Worm (Caenorhabditis elegans) whole organism, L1 larva: Measurements from ENCODE around the gene F54C9.3.

Experiments used
- C04F5.9 ChIP-seq: sonication (generic microtip); optimal IDR thresholded peaks from 2 replicates; lab custom pipeline; 2016; ENCODE audit warnings: missing genetic modification characterization, missing compliant biosample characterization
- C16A3.4 ChIP-seq: fragments of 150-350 bp; optimal IDR thresholded peaks from 2 replicates; lab custom pipeline; 2014; ENCODE audit warnings: missing biosample characterization, missing genetic modification characterization
- F16B12.6 ChIP-seq: fragments of 150-350 bp; optimal IDR thresholded peaks from 2 replicates; lab custom pipeline; 2014; ENCODE audit warnings: missing biosample characterization, missing genetic modification characterization
- aha-1 ChIP-seq: fragments of 150-350 bp; optimal IDR thresholded peaks from 2 replicates; lab custom pipeline; 2014; ENCODE audit warnings: missing biosample characterization, missing genetic modification characterization
- aly-2 ChIP-seq: fragments of 150-350 bp; optimal IDR thresholded peaks from 2 replicates; lab custom pipeline; 2014; ENCODE audit warnings: missing biosample characterization, missing genetic modification characterization
- blmp-1 ChIP-seq: fragments of 150-350 bp; optimal IDR thresholded peaks from 2 replicates; lab custom pipeline; 2014; ENCODE audit warnings: missing biosample characterization, missing genetic modification characterization
- ceh-63 ChIP-seq: fragments of 200-800 bp; sonication (Bioruptor generic); optimal IDR thresholded peaks from 2 replicates; lab custom pipeline; 2018; ENCODE audit warnings: mild to moderate bottlenecking, missing genetic modification characterization, missing compliant biosample characterization
- ceh-8 ChIP-seq: fragments of 200-800 bp; sonication (Bioruptor generic); optimal IDR thresholded peaks from 2 replicates; lab custom pipeline; 2018; ENCODE audit warnings: mild to moderate bottlenecking, missing genetic modification characterization, moderate library complexity, missing compliant biosample characterization
- ceh-82 ChIP-seq, 3 experiments: fragments of 150-350 bp in 1 of 3; sonication (generic microtip) in 2 of 3; optimal IDR thresholded peaks; 2 replicates each; lab custom pipeline; 2014 to 2017; ENCODE audit warnings: missing biosample characterization in 3 of 3, missing genetic modification characterization in 3 of 3
- ceh-88 ChIP-seq: fragments of 200-800 bp; sonication (Bioruptor generic); IDR thresholded peaks from 2 replicates; pipeline ENCODE4 v1.3.6; 2022; ENCODE audit warnings: missing genetic modification characterization, missing compliant biosample characterization
- dsc-1 ChIP-seq: sonication (generic microtip); optimal IDR thresholded peaks from 2 replicates; lab custom pipeline; 2016; ENCODE audit warnings: mild to moderate bottlenecking, missing genetic modification characterization, missing compliant biosample characterization
- efl-1 ChIP-seq, 4 experiments: fragments of 150-350 bp; optimal IDR thresholded peaks in 3 of 4; peaks in 1 of 4; 1 replicate in 1 of 4; 2 replicates in 3 of 4; lab custom pipeline; 2014; ENCODE audit warnings: missing biosample characterization in 2 of 4, missing genetic modification characterization in 2 of 4, missing genetic modification reagents in 2 of 4
- egl-27 ChIP-seq, 2 experiments: fragments of 150-350 bp in 1 of 2; sonication (generic microtip); optimal IDR thresholded peaks; 3 replicates each; lab custom pipeline; 2017 to 2018; ENCODE audit warnings: missing biosample characterization in 2 of 2, missing genetic modification characterization in 2 of 2, missing genetic modification reagents in 2 of 2
- elt-2 ChIP-seq: sonication (generic microtip); optimal IDR thresholded peaks from 2 replicates; lab custom pipeline; 2016; ENCODE audit warnings: missing genetic modification characterization, mild to moderate bottlenecking, inconsistent platforms, missing compliant biosample characterization, missing genetic modification reagents
- fkh-10 ChIP-seq: sonication (generic microtip); optimal IDR thresholded peaks from 2 replicates; lab custom pipeline; 2017; ENCODE audit warnings: missing biosample characterization, missing genetic modification reagents, missing genetic modification characterization
- fkh-4 ChIP-seq: sonication (generic microtip); optimal IDR thresholded peaks from 2 replicates; lab custom pipeline; 2016; ENCODE audit warnings: missing compliant biosample characterization, missing genetic modification characterization, borderline replicate concordance
- hlh-4 ChIP-seq: sonication (generic microtip); optimal IDR thresholded peaks from 2 replicates; lab custom pipeline; 2016; ENCODE audit warnings: mild to moderate bottlenecking, missing genetic modification characterization, missing compliant biosample characterization
- irx-1 ChIP-seq: sonication (generic microtip); optimal IDR thresholded peaks from 2 replicates; lab custom pipeline; 2016; ENCODE audit warnings: missing genetic modification characterization, missing compliant biosample characterization
- lin-14 ChIP-seq: fragments of 200-800 bp; sonication (Bioruptor generic); optimal IDR thresholded peaks from 2 replicates; lab custom pipeline; 2018; ENCODE audit warnings: mild to moderate bottlenecking, missing genetic modification characterization, moderate library complexity, missing compliant biosample characterization
- lin-35 ChIP-seq, 2 experiments: fragments of 150-350 bp; optimal IDR thresholded peaks; 2 replicates each; lab custom pipeline; 2014; ENCODE audit warnings: missing biosample characterization in 2 of 2, missing genetic modification characterization in 2 of 2, missing genetic modification reagents in 2 of 2
- lin-39 ChIP-seq: fragments of 150-350 bp; optimal IDR thresholded peaks from 2 replicates; lab custom pipeline; 2014; ENCODE audit warnings: missing biosample characterization, missing genetic modification reagents, missing genetic modification characterization
- lir-3 ChIP-seq: sonication (generic microtip); optimal IDR thresholded peaks from 2 replicates; lab custom pipeline; 2016; ENCODE audit warnings: mild to moderate bottlenecking, missing genetic modification characterization, moderate library complexity, missing compliant biosample characterization; ENCODE audit not compliant: poor library complexity
- lsy-2 ChIP-seq, 2 experiments: fragments of 150-350 bp; optimal IDR thresholded peaks; 2 replicates each; lab custom pipeline; 2014; ENCODE audit warnings: missing biosample characterization in 2 of 2, missing genetic modification characterization in 2 of 2
- mab-9 ChIP-seq: fragments of 200-800 bp; sonication (Bioruptor generic); IDR thresholded peaks from 2 replicates; pipeline ENCODE4 v1.3.6; 2022; ENCODE audit warnings: missing genetic modification reagents, missing genetic modification characterization, missing compliant biosample characterization
- nhr-11 ChIP-seq: fragments of 150-350 bp; optimal IDR thresholded peaks from 2 replicates; lab custom pipeline; 2014; ENCODE audit warnings: missing biosample characterization, missing genetic modification characterization
- nhr-12 ChIP-seq: sonication (generic microtip); optimal IDR thresholded peaks from 2 replicates; lab custom pipeline; 2017; ENCODE audit warnings: missing biosample characterization, missing genetic modification characterization
- nhr-19 ChIP-seq: fragments of 200-800 bp; sonication (Bioruptor generic); conservative IDR thresholded peaks from 2 replicates; pipeline ENCODE4 v1.3.6; 2022; ENCODE audit warnings: missing genetic modification characterization, missing compliant biosample characterization
- nhr-20 ChIP-seq: sonication (generic microtip); optimal IDR thresholded peaks from 2 replicates; lab custom pipeline; 2016; ENCODE audit warnings: mild to moderate bottlenecking, missing genetic modification characterization, missing compliant biosample characterization
- nhr-28 ChIP-seq: fragments of 150-350 bp; optimal IDR thresholded peaks from 2 replicates; lab custom pipeline; 2014; ENCODE audit warnings: missing biosample characterization, missing genetic modification characterization
- nhr-71 ChIP-seq: sonication (generic microtip); optimal IDR thresholded peaks from 2 replicates; lab custom pipeline; 2016; ENCODE audit warnings: mild to moderate bottlenecking, missing genetic modification characterization, moderate library complexity, missing compliant biosample characterization
- nhr-90 ChIP-seq: sonication (generic microtip); optimal IDR thresholded peaks from 2 replicates; lab custom pipeline; 2016; ENCODE audit warnings: mild to moderate bottlenecking, missing genetic modification characterization, missing compliant biosample characterization; ENCODE audit not compliant: poor library complexity
- pax-3 ChIP-seq: fragments of 200-800 bp; sonication (Bioruptor generic); optimal IDR thresholded peaks from 2 replicates; lab custom pipeline; 2018; ENCODE audit warnings: mild to moderate bottlenecking, missing genetic modification characterization, moderate library complexity, missing compliant biosample characterization
- pqm-1 ChIP-seq: sonication (generic microtip); optimal IDR thresholded peaks from 3 replicates; lab custom pipeline; 2017; ENCODE audit warnings: missing biosample characterization, missing genetic modification characterization
- rnt-1 ChIP-seq: sonication (generic microtip); optimal IDR thresholded peaks from 2 replicates; lab custom pipeline; 2016; ENCODE audit warnings: mild to moderate bottlenecking, missing genetic modification characterization, moderate library complexity, missing compliant biosample characterization
- skn-1 ChIP-seq: fragments of 150-350 bp; optimal IDR thresholded peaks from 2 replicates; lab custom pipeline; 2014; ENCODE audit warnings: missing biosample characterization, missing genetic modification characterization
- snu-23 ChIP-seq: sonication (generic microtip); optimal IDR thresholded peaks from 2 replicates; lab custom pipeline; 2016; ENCODE audit warnings: missing genetic modification characterization, missing compliant biosample characterization
- sox-4 ChIP-seq: sonication (generic microtip); optimal IDR thresholded peaks from 2 replicates; lab custom pipeline; 2016; ENCODE audit warnings: missing genetic modification characterization, missing compliant biosample characterization
- sup-37 ChIP-seq: fragments of 200-800 bp; sonication (Bioruptor generic); optimal IDR thresholded peaks from 2 replicates; lab custom pipeline; 2018; ENCODE audit warnings: mild to moderate bottlenecking, missing genetic modification characterization, missing compliant biosample characterization
- swsn-7 ChIP-seq: sonication (generic microtip); optimal IDR thresholded peaks from 2 replicates; lab custom pipeline; 2016; ENCODE audit warnings: missing genetic modification characterization, missing compliant biosample characterization
- tbx-2 ChIP-seq: sonication (generic microtip); optimal IDR thresholded peaks from 2 replicates; lab custom pipeline; 2016; ENCODE audit warnings: missing genetic modification characterization, missing compliant biosample characterization
- tlp-1 ChIP-seq: fragments of 150-350 bp; optimal IDR thresholded peaks from 2 replicates; lab custom pipeline; 2014; ENCODE audit warnings: missing biosample characterization, missing genetic modification characterization
- unc-130 ChIP-seq: fragments of 150-350 bp; optimal IDR thresholded peaks from 2 replicates; lab custom pipeline; 2017; ENCODE audit warnings: missing biosample characterization, missing genetic modification characterization, inconsistent platforms
- unc-30 ChIP-seq: sonication (generic microtip); optimal IDR thresholded peaks from 2 replicates; lab custom pipeline; 2017; ENCODE audit warnings: missing biosample characterization, missing genetic modification characterization
- unc-98 ChIP-seq: fragments of 200-800 bp; sonication (Bioruptor generic); IDR thresholded peaks from 2 replicates; pipeline ENCODE4 v1.3.6; 2022; ENCODE audit warnings: missing genetic modification characterization, missing compliant biosample characterization
- vab-15 ChIP-seq: sonication (generic microtip); optimal IDR thresholded peaks from 2 replicates; lab custom pipeline; 2017; ENCODE audit warnings: missing genotype, mild to moderate bottlenecking, missing genetic modification characterization, missing compliant biosample characterization
- xbp-1 ChIP-seq: sonication (generic microtip); optimal IDR thresholded peaks from 2 replicates; lab custom pipeline; 2016; ENCODE audit warnings: missing genetic modification characterization, missing compliant biosample characterization
- zag-1 ChIP-seq: fragments of 150-350 bp; optimal IDR thresholded peaks from 2 replicates; lab custom pipeline; 2014; ENCODE audit warnings: missing biosample characterization, missing genetic modification characterization
- zip-4 ChIP-seq: fragments of 200-800 bp; sonication (Bioruptor generic); optimal IDR thresholded peaks from 2 replicates; lab custom pipeline; 2018; ENCODE audit warnings: mild to moderate bottlenecking, missing genetic modification characterization, moderate library complexity, missing compliant biosample characterization
- ztf-11 ChIP-seq, 2 experiments: sonication (generic microtip); optimal IDR thresholded peaks; 2 replicates each; lab custom pipeline; 2016 to 2017; ENCODE audit warnings: missing genetic modification characterization in 2 of 2, missing biosample characterization in 1 of 2, missing compliant biosample characterization in 1 of 2

F54C9.3 gene

DNA sequence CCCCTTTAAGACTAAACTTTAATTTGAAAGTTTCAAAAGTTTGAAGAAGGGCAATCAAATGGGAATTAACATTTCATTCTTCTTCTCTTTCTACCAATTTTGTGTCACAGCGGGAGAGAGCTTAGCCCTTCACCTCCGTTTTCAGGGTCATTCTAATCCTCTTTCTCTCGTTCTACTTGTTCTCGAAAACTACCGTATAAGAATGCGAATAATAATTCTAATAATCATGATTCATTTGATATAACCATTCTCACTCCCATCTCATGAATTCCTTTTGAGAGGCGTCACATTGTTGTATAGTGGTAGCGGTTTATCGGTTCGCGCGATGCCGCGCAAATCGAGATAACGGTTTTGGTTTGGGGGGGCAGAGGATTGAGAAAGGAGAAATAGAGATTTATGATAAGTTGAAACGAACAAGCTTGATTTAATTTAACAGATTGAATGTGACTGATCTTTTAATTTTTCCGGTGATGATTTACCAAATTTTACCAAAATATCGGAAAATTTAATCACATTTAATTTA, 37.4 kb downstream of the F54C9.3 start (continued):
- no peak for TF ChIP-seq lin-39 (tag; lab: Kevin White, UChicago)
- TF ChIP-seq aha-1 (tag; lab: Kevin White, UChicago), result no peak
- no peak for TF ChIP-seq rnt-1 (tag; lab: Kevin White, UChicago)
- TF ChIP-seq egl-27 (tag; optimal IDR thresholded peaks at IDR 0.05; lab: Kevin White, UChicago), result no peak
- TF ChIP-seq fkh-10, result no peak
- no peak for TF ChIP-seq ceh-63 (GFP tag; lab: Kevin White, UChicago)
- TF ChIP-seq nhr-90 (tag; lab: Kevin White, UChicago), result no peak
- no peak for TF ChIP-seq dsc-1 (tag; lab: Kevin White, UChicago)
- no peak for TF ChIP-seq vab-15 (tag; lab: Kevin White, UChicago)
- TF ChIP-seq C16A3.4, result no peak
- no peak for TF ChIP-seq unc-30 (tag; lab: Kevin White, UChicago)
- no peak for TF ChIP-seq ceh-82 (tag; optimal IDR thresholded peaks at IDR 0.05; lab: Kevin White, UChicago)
- peak; percentile 75 for TF ChIP-seq blmp-1 (tag; lab: Kevin White, UChicago)
- no peak for TF ChIP-seq unc-130 (tag; lab: Kevin White, UChicago)
- TF ChIP-seq skn-1 (tag; lab: Kevin White, UChicago), result no peak
- TF ChIP-seq ceh-8 (GFP tag; lab: Kevin White, UChicago), result no peak
- no peak for TF ChIP-seq nhr-71 (tag; lab: Kevin White, UChicago)
- no peak for TF ChIP-seq elt-2
- TF ChIP-seq lsy-2 (tag; optimal IDR thresholded peaks at IDR 0.05; lab: Kevin White, UChicago), result peak in 1 of 2 experiments; percentile 13
- TF ChIP-seq tlp-1 (tag; lab: Kevin White, UChicago), result no peak
- TF ChIP-seq hlh-4 (tag; lab: Kevin White, UChicago), result no peak
- TF ChIP-seq fkh-4 (tag; lab: Kevin White, UChicago), result no peak
- TF ChIP-seq zag-1 (tag; lab: Kevin White, UChicago), result no peak

DNA sequence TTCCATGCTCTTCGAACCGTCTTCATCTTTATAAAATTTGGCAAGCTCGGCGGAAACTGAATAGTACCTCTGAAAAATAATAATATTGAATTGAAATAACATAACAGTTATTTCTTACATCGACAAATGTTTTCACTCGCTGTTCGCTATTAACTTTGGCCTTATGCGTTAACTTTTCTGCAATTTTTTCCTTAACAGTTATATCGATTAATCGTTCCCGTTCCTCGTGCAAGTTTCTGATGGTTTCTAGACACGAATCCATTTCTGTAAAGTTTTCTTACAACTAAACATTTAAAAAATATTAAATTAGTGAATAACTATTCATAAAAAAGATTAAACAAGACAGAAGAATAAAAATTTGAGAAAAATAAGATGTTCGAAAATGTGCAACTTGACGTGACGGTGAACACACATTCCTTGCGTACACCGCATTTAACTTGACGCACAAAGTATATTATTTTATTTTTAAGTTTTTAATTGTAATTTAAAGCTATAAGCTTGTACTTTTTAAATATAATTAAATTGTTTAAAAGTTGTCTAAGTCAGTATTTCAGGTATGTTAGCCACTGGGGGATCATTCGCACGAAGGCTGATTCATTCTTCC, 41.4 kb downstream of the F54C9.3 start, which contains the start of the genes prp-9 and mrps-18B:
TSS of gene prp-9 (minus strand) at position 264 of the 604 bp plus-strand sequence.
TSS of gene mrps-18B (plus strand) at position 549 of the 604 bp plus-strand sequence.
- TF ChIP-seq lir-3, result peak; percentile 23
- no peak for TF ChIP-seq ceh-88 (GFP tag; lab: Robert Waterston, UW)
- peak; percentile 34 for TF ChIP-seq xbp-1
- TF ChIP-seq nhr-20 (tag; lab: Kevin White, UChicago), result peak; percentile 35
- peak; percentile 47 for TF ChIP-seq lin-14
- no peak for TF ChIP-seq C04F5.9 (tag; lab: Kevin White, UChicago)
- no peak for TF ChIP-seq aly-2
- TF ChIP-seq zip-4 (GFP tag; lab: Kevin White, UChicago), result no peak
- TF ChIP-seq ztf-11 (tag; optimal IDR thresholded peaks at IDR 0.05; lab: Kevin White, UChicago), result no peak
- TF ChIP-seq unc-130 (tag; lab: Kevin White, UChicago), result peak; percentile 75
- no peak for TF ChIP-seq tbx-2 (tag; lab: Kevin White, UChicago)
- no peak for TF ChIP-seq nhr-11 (tag; lab: Kevin White, UChicago)
- peak in 1 of 2 experiments; percentile 46 for TF ChIP-seq lin-35 (GFP tag; optimal IDR thresholded peaks at IDR 0.05; lab: Kevin White, UChicago)
- no peak for TF ChIP-seq mab-9 (GFP tag; lab: Robert Waterston, UW)
- peak; percentile 9; the same call in 1 of the 2 replicates for TF ChIP-seq nhr-19 (GFP tag; lab: Robert Waterston, UW)
- TF ChIP-seq pqm-1, result no peak
- TF ChIP-seq irx-1 (tag; lab: Kevin White, UChicago), result no peak
- no peak for TF ChIP-seq unc-98 (GFP tag; lab: Robert Waterston, UW)
- peak; percentile 41 for TF ChIP-seq swsn-7 (tag; lab: Kevin White, UChicago)
- no peak for TF ChIP-seq pax-3 (tag; lab: Kevin White, UChicago)
- peak; percentile 83 for TF ChIP-seq F16B12.6 (tag; lab: Kevin White, UChicago)
- no peak for TF ChIP-seq sox-4
- peak; percentile 34 for TF ChIP-seq nhr-71 (tag; lab: Kevin White, UChicago)
- TF ChIP-seq nhr-28 (tag; lab: Kevin White, UChicago), result no peak
- TF ChIP-seq aha-1 (tag; lab: Kevin White, UChicago), result no peak
- peak; percentile 60 for TF ChIP-seq snu-23 (GFP tag; lab: Kevin White, UChicago)
- peak in 2 of 3 experiments; percentile 27 to 32 for TF ChIP-seq ceh-82 (tag; optimal IDR thresholded peaks at IDR 0.05; lab: Kevin White, UChicago)
- TF ChIP-seq dsc-1 (tag; lab: Kevin White, UChicago), result no peak
- no peak for TF ChIP-seq nhr-12
- TF ChIP-seq lin-39 (tag; lab: Kevin White, UChicago), result no peak
- TF ChIP-seq sup-37, result no peak
- peak; percentile 30 to 53 for TF ChIP-seq efl-1 (optimal IDR thresholded peaks at IDR 0.05; lab: Kevin White, UChicago)
- TF ChIP-seq efl-1 (GFP tag; optimal IDR thresholded peaks at IDR 0.05 in 1 of 2; lab: Kevin White, UChicago), result peak; percentile 38 to 42
- no peak for TF ChIP-seq fkh-4 (tag; lab: Kevin White, UChicago)
